Fruit fly (Drosophila melanogaster) Kc167 (cell line): ENCODE data around the gene CCDC53.

Experiments
- Myc ChIP-seq: fragments of >200 bp; optimal IDR thresholded peaks from 2 replicates; lab custom pipeline; 2017; ENCODE audit warnings: missing external identifiers
- Sin3A ChIP-seq: fragments of >200 bp; optimal IDR thresholded peaks from 2 replicates; lab custom pipeline; 2018; ENCODE audit warnings: missing external identifiers
- h ChIP-seq: fragments of >200 bp; optimal IDR thresholded peaks from 3 replicates; lab custom pipeline; 2018; ENCODE audit warnings: missing external identifiers
- insv ChIP-seq: fragments of >200 bp; optimal IDR thresholded peaks from 3 replicates; lab custom pipeline; 2018; ENCODE audit warnings: missing external identifiers
- psq ChIP-seq: fragments of >200 bp; optimal IDR thresholded peaks from 2 replicates; lab custom pipeline; 2017; ENCODE audit warnings: missing external identifiers

DNA sequence CACCGCTTCAGTTG, 42.3 kb downstream of the CCDC53 start, which contains the start of gene Bsg:
- TF ChIP-seq psq (no peak), h (lab: Kevin White, UChicago) (no peak), Sin3A (lab: Kevin White, UChicago) (no peak), insv (lab: Kevin White, UChicago) (no peak), Myc (lab: Kevin White, UChicago) (no peak)
